Worm (Caenorhabditis elegans) whole organism, early embryonic: ENCODE data around the gene znf-593.

Experiments used
- F13C5.2 ChIP-seq: sonication (generic microtip); optimal IDR thresholded peaks from 2 replicates; lab custom pipeline; 2017; ENCODE audit warnings: mild to moderate bottlenecking, missing genetic modification characterization, inconsistent platforms, missing compliant biosample characterization
- ama-1 ChIP-seq: fragments of 150-350 bp; optimal IDR thresholded peaks from 2 replicates; lab custom pipeline; 2014
- ceh-36 ChIP-seq: sonication (generic microtip); optimal IDR thresholded peaks from 2 replicates; lab custom pipeline; 2016; ENCODE audit warnings: missing genetic modification characterization, inconsistent platforms, missing compliant biosample characterization
- hmg-4 ChIP-seq: fragments of 200-800 bp; sonication (Bioruptor generic); optimal IDR thresholded peaks from 2 replicates; lab custom pipeline; 2018; ENCODE audit warnings: mild to moderate bottlenecking, missing genetic modification characterization, missing compliant biosample characterization
- scrt-1 ChIP-seq: fragments of 200-800 bp; sonication (Bioruptor generic); IDR thresholded peaks from 2 replicates; pipeline ENCODE4 v1.3.6; 2022; ENCODE audit warnings: missing genetic modification characterization, missing compliant biosample characterization
- sea-1 ChIP-seq: fragments of 200-800 bp; sonication (Bioruptor generic); conservative IDR thresholded peaks from 2 replicates; pipeline ENCODE4 v1.3.6; 2022; ENCODE audit warnings: missing genetic modification characterization, missing compliant biosample characterization
- tbx-11 ChIP-seq: fragments of 200-800 bp; sonication (Bioruptor generic); IDR thresholded peaks from 2 replicates; pipeline ENCODE4 v1.3.6; 2022; ENCODE audit warnings: missing genetic modification characterization, missing compliant biosample characterization
- tbx-37 ChIP-seq: fragments of 200-800 bp; sonication (Bioruptor generic); conservative IDR thresholded peaks from 2 replicates; pipeline ENCODE4 v1.3.6; 2022; ENCODE audit warnings: missing genetic modification reagents, missing genetic modification characterization, missing compliant biosample characterization
- tra-4 ChIP-seq: sonication (generic microtip); optimal IDR thresholded peaks from 2 replicates; lab custom pipeline; 2017; ENCODE audit warnings: missing genetic modification characterization, missing compliant biosample characterization

DNA sequence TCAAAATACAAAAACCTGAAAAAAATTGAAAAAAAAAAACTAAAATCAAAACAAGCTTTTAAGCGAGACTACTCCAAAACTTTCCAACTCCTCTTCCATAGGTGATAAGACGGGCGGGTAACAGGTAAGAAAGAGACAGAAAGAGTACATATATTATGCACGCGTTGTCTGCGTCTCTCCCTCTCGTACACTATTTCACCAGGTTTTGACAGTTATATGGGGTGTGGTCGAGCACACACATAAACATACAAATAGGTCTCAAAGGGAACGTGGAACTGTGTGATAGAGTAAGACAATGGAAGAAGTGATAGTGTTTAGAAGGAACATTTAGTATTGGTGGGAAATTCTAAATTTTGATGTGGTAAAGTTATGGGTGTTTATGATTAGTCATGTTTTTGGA is 37.0 kb downstream of the znf-593 start:
- TF ChIP-seq ama-1 (lab: Kevin White, UChicago) (no peak), sea-1 (GFP tag; lab: Robert Waterston, UW) (no peak), scrt-1 (GFP tag; lab: Robert Waterston, UW) (no peak), tbx-11 (GFP tag; lab: Robert Waterston, UW) (no peak), hmg-4 (GFP tag; lab: Kevin White, UChicago) (no peak), F13C5.2 (tag; lab: Kevin White, UChicago) (no peak), tra-4 (tag; lab: Kevin White, UChicago) (no peak), tbx-37 (GFP tag; lab: Robert Waterston, UW) (no peak), ceh-36 (no peak)
